Worm (Caenorhabditis elegans): ENCODE data around the gene tag-124.

ce11 chrII:9566045-9566444, 25.0 kb upstream of the tag-124 start:
- TF ChIP-seq R02D3.7 (tag; optimal IDR thresholded peaks at IDR 0.05) (no peak), sea-2 (GFP tag; optimal IDR thresholded peaks at IDR 0.05) (no peak), elt-3 (tag; optimal IDR thresholded peaks at IDR 0.05) (no peak), skn-1 (tag; optimal IDR thresholded peaks at IDR 0.05) (no peak), nhr-12 (tag; optimal IDR thresholded peaks at IDR 0.05) (no peak), zag-1 (tag; optimal IDR thresholded peaks at IDR 0.05) (no peak), lin-39 (tag; optimal IDR thresholded peaks at IDR 0.05) (no peak), ceh-28 (tag; optimal IDR thresholded peaks at IDR 0.05) (no peak), ztf-11 (tag; optimal IDR thresholded peaks at IDR 0.05) (no peak), elt-2 (tag; optimal IDR thresholded peaks at IDR 0.05) (peak; percentile 37)
